Worm (Caenorhabditis elegans) whole organism, young adult: ENCODE results near the gene vab-9.
A peak's percentile ranks its signal among the peaks of the same experiment; 100 is the strongest.

Experiments used
- B0261.1 ChIP-seq: sonication (generic microtip); optimal IDR thresholded peaks from 2 replicates; lab custom pipeline; 2016; ENCODE audit warnings: mild to moderate bottlenecking, missing genetic modification characterization, moderate library complexity, missing compliant biosample characterization
- B0336.3 ChIP-seq: fragments of 200-800 bp; sonication (Bioruptor generic); IDR thresholded peaks from 2 replicates; pipeline ENCODE4 v1.3.6; 2022; ENCODE audit warnings: missing genetic modification characterization, missing compliant biosample characterization
- D2030.7 ChIP-seq: fragments of 200-800 bp; sonication (Bioruptor generic); IDR thresholded peaks from 2 replicates; pipeline ENCODE4 v1.3.6; 2022; ENCODE audit warnings: missing genetic modification reagents, missing genetic modification characterization, missing compliant biosample characterization
- F52B5.7 ChIP-seq: sonication (generic microtip); optimal IDR thresholded peaks from 2 replicates; lab custom pipeline; 2016; ENCODE audit warnings: mild to moderate bottlenecking, missing genetic modification characterization, missing compliant biosample characterization
- F57A8.1 ChIP-seq: fragments of 200-800 bp; sonication (Bioruptor generic); optimal IDR thresholded peaks from 2 replicates; lab custom pipeline; 2018; ENCODE audit warnings: mild to moderate bottlenecking, missing genetic modification characterization, moderate library complexity, missing compliant biosample characterization
- T26A5.8 ChIP-seq: sonication (generic microtip); optimal IDR thresholded peaks from 2 replicates; lab custom pipeline; 2016; ENCODE audit warnings: missing genetic modification characterization, missing compliant biosample characterization
- Y53G8AR.9 ChIP-seq: fragments of 200-800 bp; sonication (Bioruptor generic); conservative IDR thresholded peaks from 2 replicates; pipeline ENCODE4 v1.3.6; 2022; ENCODE audit warnings: missing genetic modification reagents, missing genetic modification characterization, missing compliant biosample characterization
- Y56A3A.18 ChIP-seq: fragments of 200-800 bp; sonication (Bioruptor generic); IDR thresholded peaks from 2 replicates; pipeline ENCODE4 v1.3.6; 2022; ENCODE audit warnings: missing genetic modification reagents, missing genetic modification characterization, missing compliant biosample characterization
- akir-1 ChIP-seq: fragments of 200-800 bp; sonication (Bioruptor generic); optimal IDR thresholded peaks from 2 replicates; lab custom pipeline; 2018; ENCODE audit warnings: mild to moderate bottlenecking, missing genetic modification characterization, moderate library complexity, missing compliant biosample characterization
- die-1 ChIP-seq: sonication (generic microtip); optimal IDR thresholded peaks from 2 replicates; lab custom pipeline; 2016; ENCODE audit warnings: missing genotype, mild to moderate bottlenecking, missing genetic modification characterization, missing compliant biosample characterization
- dox-1 ChIP-seq: fragments of 200-800 bp; sonication (Bioruptor generic); IDR thresholded peaks from 2 replicates; pipeline ENCODE4 v1.3.6; 2022; ENCODE audit warnings: missing genetic modification reagents, missing genetic modification characterization, missing compliant biosample characterization
- dpl-1 ChIP-seq: fragments of 150-350 bp; optimal IDR thresholded peaks from 2 replicates; lab custom pipeline; 2014; ENCODE audit warnings: missing biosample characterization, missing genetic modification reagents, missing genetic modification characterization
- efl-1 ChIP-seq: fragments of 150-350 bp; optimal IDR thresholded peaks from 2 replicates; lab custom pipeline; 2014; ENCODE audit warnings: missing biosample characterization, missing genetic modification reagents, missing genetic modification characterization
- hlh-12 ChIP-seq: sonication (generic microtip); optimal IDR thresholded peaks from 2 replicates; lab custom pipeline; 2016; ENCODE audit warnings: missing genetic modification characterization, missing compliant biosample characterization
- hrde-1 ChIP-seq: sonication (generic microtip); optimal IDR thresholded peaks from 2 replicates; lab custom pipeline; 2016; ENCODE audit warnings: missing genetic modification characterization, mild to moderate bottlenecking, missing compliant biosample characterization, moderate library complexity, missing genotype, missing genetic modification reagents, borderline replicate concordance
- hsf-1 ChIP-seq: fragments of 200-800 bp; sonication (Bioruptor generic); IDR thresholded peaks from 2 replicates; pipeline ENCODE4 v1.3.6; 2022; ENCODE audit warnings: missing genetic modification reagents, missing genetic modification characterization, missing compliant biosample characterization
- let-607 ChIP-seq, 2 experiments: fragments of 200-800 bp in 1 of 2; sonication (Bioruptor generic) in 1 of 2; sonication (generic microtip) in 1 of 2; optimal IDR thresholded peaks; 2 replicates each; lab custom pipeline; 2016 to 2018; ENCODE audit warnings: mild to moderate bottlenecking in 2 of 2, missing compliant biosample characterization in 2 of 2, missing genetic modification characterization in 2 of 2, moderate library complexity in 2 of 2, missing genotype in 1 of 2
- lin-26 ChIP-seq: fragments of 200-800 bp; sonication (Bioruptor generic); IDR thresholded peaks from 2 replicates; pipeline ENCODE4 v1.3.6; 2022; ENCODE audit warnings: missing genetic modification reagents, missing genetic modification characterization, missing compliant biosample characterization
- lin-35 ChIP-seq, 3 experiments: fragments of 150-350 bp in 2 of 3; sonication (generic microtip) in 1 of 3; optimal IDR thresholded peaks; 2 replicates each; lab custom pipeline; 2014 to 2018; ENCODE audit warnings: missing biosample characterization in 3 of 3, missing genetic modification characterization in 3 of 3, missing genetic modification reagents in 3 of 3
- lin-54 ChIP-seq: fragments of 200-800 bp; sonication (Bioruptor generic); optimal IDR thresholded peaks from 2 replicates; lab custom pipeline; 2018; ENCODE audit warnings: mild to moderate bottlenecking, missing genetic modification characterization, missing compliant biosample characterization
- lsl-1 ChIP-seq: fragments of 200-800 bp; sonication (Bioruptor generic); optimal IDR thresholded peaks from 2 replicates; lab custom pipeline; 2018; ENCODE audit warnings: mild to moderate bottlenecking, missing genetic modification characterization, moderate library complexity, missing compliant biosample characterization
- lsy-27 ChIP-seq: sonication (generic microtip); optimal IDR thresholded peaks from 2 replicates; lab custom pipeline; 2017; ENCODE audit warnings: missing genetic modification characterization, mild to moderate bottlenecking, missing compliant biosample characterization, antibody characterized with exemption, missing genotype, borderline replicate concordance; ENCODE audit not compliant: insufficient read depth
- mel-28 ChIP-seq: sonication (generic microtip); optimal IDR thresholded peaks from 2 replicates; lab custom pipeline; 2016; ENCODE audit warnings: borderline replicate concordance, mild to moderate bottlenecking, missing genetic modification characterization, missing compliant biosample characterization
- mes-4 ChIP-seq: sonication (generic microtip); optimal IDR thresholded peaks from 2 replicates; lab custom pipeline; 2016; ENCODE audit warnings: missing genotype, missing genetic modification characterization, missing compliant biosample characterization
- mxl-1 ChIP-seq: sonication (generic microtip); optimal IDR thresholded peaks from 2 replicates; lab custom pipeline; 2016; ENCODE audit warnings: missing genetic modification characterization, missing compliant biosample characterization
- nfya-1 ChIP-seq: sonication (generic microtip); optimal IDR thresholded peaks from 2 replicates; lab custom pipeline; 2017; ENCODE audit warnings: antibody characterized with exemption, missing compliant biosample characterization, missing genetic modification characterization, borderline replicate concordance; ENCODE audit not compliant: insufficient read depth
- nhr-90 ChIP-seq: sonication (generic microtip); optimal IDR thresholded peaks from 2 replicates; lab custom pipeline; 2016; ENCODE audit warnings: missing genotype, mild to moderate bottlenecking, missing genetic modification characterization, missing compliant biosample characterization
- rcor-1 ChIP-seq: fragments of 200-800 bp; sonication (Bioruptor generic); IDR thresholded peaks from 2 replicates; pipeline ENCODE4 v1.3.6; 2022; ENCODE audit warnings: missing genetic modification reagents, missing genetic modification characterization, missing compliant biosample characterization
- repo-1 ChIP-seq: sonication (generic microtip); optimal IDR thresholded peaks from 2 replicates; lab custom pipeline; 2017; ENCODE audit warnings: mild to moderate bottlenecking, missing genetic modification characterization, missing compliant biosample characterization
- rpc-1 ChIP-seq, 2 experiments: fragments of 150-350 bp in 1 of 2; sonication (generic microtip) in 1 of 2; optimal IDR thresholded peaks; 2 replicates each; lab custom pipeline; 2014 to 2018; ENCODE audit warnings: missing biosample characterization in 1 of 2, missing genetic modification characterization in 1 of 2, missing genetic modification reagents in 1 of 2, missing genotype in 1 of 2
- sdz-38 ChIP-seq: sonication (generic microtip); optimal IDR thresholded peaks from 2 replicates; lab custom pipeline; 2016; ENCODE audit warnings: missing genotype, missing genetic modification characterization, missing compliant biosample characterization
- snpc-1.1 ChIP-seq: sonication (generic microtip); optimal IDR thresholded peaks from 2 replicates; lab custom pipeline; 2017; ENCODE audit warnings: missing genetic modification characterization, mild to moderate bottlenecking, missing compliant biosample characterization, antibody characterized with exemption, moderate library complexity, missing genotype, missing genetic modification reagents; ENCODE audit not compliant: insufficient read depth
- snpc-1.3 ChIP-seq: sonication (generic microtip); optimal IDR thresholded peaks from 2 replicates; lab custom pipeline; 2017; ENCODE audit warnings: missing genetic modification characterization, mild to moderate bottlenecking, missing compliant biosample characterization, antibody characterized with exemption, moderate library complexity, missing genotype, missing genetic modification reagents; ENCODE audit not compliant: insufficient read depth
- sptf-2 ChIP-seq: fragments of 200-800 bp; sonication (Bioruptor generic); optimal IDR thresholded peaks from 2 replicates; lab custom pipeline; 2018; ENCODE audit warnings: mild to moderate bottlenecking, missing genetic modification characterization, missing compliant biosample characterization
- tbp1 ChIP-seq: fragments of 200-800 bp; sonication (Bioruptor generic); optimal IDR thresholded peaks from 2 replicates; lab custom pipeline; 2018; ENCODE audit warnings: mild to moderate bottlenecking, missing genetic modification characterization, missing compliant biosample characterization
- xnd-1 ChIP-seq: sonication (generic microtip); optimal IDR thresholded peaks from 2 replicates; lab custom pipeline; 2016; ENCODE audit warnings: missing genotype, missing genetic modification reagents, missing genetic modification characterization, missing compliant biosample characterization
- zfh-2 ChIP-seq: fragments of 200-800 bp; sonication (Bioruptor generic); conservative IDR thresholded peaks from 2 replicates; pipeline ENCODE4 v1.3.6; 2022; ENCODE audit warnings: missing genetic modification reagents, missing genetic modification characterization, missing compliant biosample characterization
- ztf-22 ChIP-seq: fragments of 200-800 bp; sonication (Bioruptor generic); optimal IDR thresholded peaks from 2 replicates; lab custom pipeline; 2018; ENCODE audit warnings: mild to moderate bottlenecking, missing genetic modification characterization, moderate library complexity, missing compliant biosample characterization
- ztf-28 ChIP-seq: fragments of 200-800 bp; sonication (Bioruptor generic); IDR thresholded peaks from 2 replicates; pipeline ENCODE4 v1.3.6; 2022; ENCODE audit warnings: missing genetic modification reagents, missing genetic modification characterization, missing compliant biosample characterization

vab-9 gene

DNA sequence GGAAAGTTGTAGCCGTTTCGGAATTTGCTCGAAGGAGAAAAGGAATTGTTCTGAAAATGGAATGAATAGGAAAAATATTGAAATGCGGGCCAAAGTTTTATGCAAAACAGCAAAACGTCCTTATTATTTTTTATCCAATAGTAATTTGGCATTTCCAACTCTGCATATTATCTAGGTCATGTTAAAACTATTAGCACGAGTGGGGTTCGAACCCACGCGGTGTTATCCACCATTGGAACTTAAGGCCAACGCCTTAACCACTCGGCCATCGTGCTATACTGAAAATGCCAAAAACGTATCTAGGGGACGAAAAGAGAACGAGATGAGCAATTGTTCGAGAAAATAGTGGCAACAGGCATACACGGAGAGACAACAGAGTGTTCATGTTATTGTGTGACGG is 5.7 kb downstream of the vab-9 start:
- TF ChIP-seq akir-1 (GFP tag; lab: Kevin White, UChicago) (no peak), hsf-1 (GFP tag; lab: Robert Waterston, UW) (peak; percentile 36; the same call in 1 of the 2 replicates), lsl-1 (GFP tag; lab: Kevin White, UChicago) (peak; percentile 13), D2030.7 (GFP tag; lab: Robert Waterston, UW) (0 out of 2 replicates have a peak, but pooled peaks have one; percentile 18), B0261.1 (peak; percentile 56), lin-26 (GFP tag; lab: Robert Waterston, UW) (0 out of 2 replicates have a peak, but pooled peaks have one; percentile 60), dpl-1 (GFP tag; lab: Kevin White, UChicago) (no peak), Y53G8AR.9 (GFP tag; lab: Robert Waterston, UW) (no peak), mxl-1 (tag; lab: Kevin White, UChicago) (no peak), tbp1 (GFP tag; lab: Kevin White, UChicago) (peak; percentile 82), rpc-1 (optimal IDR thresholded peaks at IDR 0.05; lab: Kevin White, UChicago) (peak; percentile 53), rpc-1 (tag; optimal IDR thresholded peaks at IDR 0.05; lab: Kevin White, UChicago) (peak; percentile 76), snpc-1.3 (peak; percentile 37), die-1 (tag; lab: Kevin White, UChicago) (peak; percentile 34), sptf-2 (GFP tag; lab: Kevin White, UChicago) (peak; percentile 90)

DNA sequence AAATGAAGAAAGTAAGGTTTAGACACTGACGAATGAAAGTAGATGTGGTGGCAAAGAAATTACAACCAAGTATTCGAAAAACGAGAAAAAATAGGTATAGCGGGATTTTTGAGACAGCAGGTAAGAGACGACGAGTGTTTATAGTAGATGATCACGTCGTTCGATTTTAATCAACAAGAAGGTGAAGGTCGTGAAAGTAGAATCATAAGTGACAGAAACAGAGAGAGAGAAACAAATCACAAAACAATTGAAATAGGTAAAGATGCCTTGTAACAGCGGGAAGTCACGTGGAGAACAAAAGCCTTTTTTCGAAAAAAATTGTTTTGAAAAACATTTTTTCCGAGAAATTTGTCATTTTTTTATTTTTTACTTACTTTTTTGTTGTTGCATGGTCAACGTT is 7.4 kb downstream of the vab-9 start, which contains the start of gene T22C8.6:
Gene T22C8.6, minus strand, starts transcription at position 194 of the 400 bp plus-strand sequence.
- TF ChIP-seq B0336.3 (no peak), snpc-1.1 (tag; lab: Kevin White, UChicago) (no peak), F57A8.1 (GFP tag; lab: Kevin White, UChicago) (no peak), rcor-1 (no peak)
- TF ChIP-seq, all 124 proteins: peak for 0

DNA sequence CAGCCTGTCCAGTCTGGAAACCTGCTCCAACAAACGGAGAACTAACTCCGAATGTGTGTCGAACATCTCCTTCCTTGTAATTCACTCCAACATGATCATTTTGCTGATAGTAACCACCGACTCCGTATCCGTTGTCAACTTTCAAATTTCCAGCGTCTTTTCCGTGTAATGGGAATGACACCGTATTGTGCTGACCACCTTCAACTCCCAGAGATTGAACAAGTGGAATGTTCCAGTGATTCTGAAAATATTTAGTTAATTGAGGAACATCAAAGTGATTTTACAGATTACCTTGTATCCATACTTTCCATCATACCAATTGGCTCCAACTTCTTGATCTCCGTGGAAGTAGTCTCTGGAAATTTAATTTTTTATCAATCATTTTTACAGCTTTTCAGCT is 9.6 kb downstream of the vab-9 start:
- TF ChIP-seq F52B5.7 (tag; lab: Kevin White, UChicago) (no peak), repo-1 (tag; lab: Kevin White, UChicago) (no peak), T26A5.8 (tag; lab: Kevin White, UChicago) (no peak), die-1 (tag; lab: Kevin White, UChicago) (no peak), Y56A3A.18 (GFP tag; lab: Robert Waterston, UW) (no peak), zfh-2 (GFP tag; lab: Robert Waterston, UW) (no peak), hlh-12 (tag; lab: Kevin White, UChicago) (no peak), xnd-1 (no peak), mes-4 (no peak), sdz-38 (no peak), let-607 (tag; optimal IDR thresholded peaks at IDR 0.05; lab: Kevin White, UChicago) (no peak), lin-26 (GFP tag; lab: Robert Waterston, UW) (no peak), hrde-1 (tag; lab: Kevin White, UChicago) (no peak), nhr-90 (tag; lab: Kevin White, UChicago) (no peak), lin-35 (GFP tag; optimal IDR thresholded peaks at IDR 0.05; lab: Kevin White, UChicago) (no peak), nfya-1 (tag; lab: Kevin White, UChicago) (no peak), lin-54 (no peak)
- TF ChIP-seq, all 124 proteins: peak for 0

DNA sequence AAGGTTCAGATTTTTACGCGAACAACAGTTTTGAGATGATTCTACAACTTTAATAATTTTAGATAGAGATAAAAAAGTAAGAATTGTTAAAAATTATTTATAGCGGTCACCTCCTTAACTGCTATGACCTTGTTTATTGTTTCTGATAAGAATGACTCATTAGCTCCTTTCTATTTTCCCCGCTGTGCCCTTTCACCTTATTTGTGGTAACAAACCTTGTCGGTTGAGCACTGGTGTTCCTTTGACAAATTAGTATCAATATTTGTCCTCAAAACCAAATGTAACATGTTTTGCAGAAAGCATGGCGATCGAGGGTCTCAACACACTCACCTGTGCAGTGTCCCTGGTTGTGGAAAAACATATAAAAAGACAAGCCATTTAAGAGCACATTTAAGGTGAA is 10.9 kb downstream of the vab-9 start:
- TF ChIP-seq akir-1 (GFP tag; lab: Kevin White, UChicago) = no peak
- no peak for TF ChIP-seq dox-1 (GFP tag; lab: Robert Waterston, UW)
- no peak for TF ChIP-seq mel-28 (tag; lab: Kevin White, UChicago)
- no peak for TF ChIP-seq efl-1 (GFP tag; lab: Kevin White, UChicago)
- TF ChIP-seq lsy-27 (tag; lab: Kevin White, UChicago) = no peak
- TF ChIP-seq hsf-1 (GFP tag; lab: Robert Waterston, UW) = no peak
- no peak for TF ChIP-seq ztf-22 (GFP tag; lab: Kevin White, UChicago)
- TF ChIP-seq ztf-28 (GFP tag; lab: Robert Waterston, UW) = no peak
- no peak for TF ChIP-seq nfya-1 (tag; lab: Kevin White, UChicago)
